Fruit fly (Drosophila melanogaster) whole organism, embryonic: ENCODE data around the gene Vsp37A.

Experiments
- Ada2b ChIP-seq: fragments of 200-800 bp; sonication (Bioruptor generic); IDR thresholded peaks from 2 replicates; pipeline ENCODE4 v1.3.6; 2022; ENCODE audit warnings: missing biosample characterization, missing genetic modification characterization
- Bgb ChIP-seq: fragments of 200-800 bp; sonication (Bioruptor generic); IDR thresholded peaks from 2 replicates; pipeline ENCODE4 v1.3.6; 2022; ENCODE audit warnings: missing biosample characterization, missing genetic modification characterization; ENCODE audit not compliant: partially characterized antibody
- CG11456 ChIP-seq: fragments of 200-800 bp; sonication (Bioruptor generic); IDR thresholded peaks from 3 replicates; pipeline ENCODE4 v1.3.6; 2022; ENCODE audit warnings: missing biosample characterization, missing genetic modification characterization
- CG11696 ChIP-seq: fragments of 200-800 bp; sonication (Bioruptor generic); IDR thresholded peaks from 2 replicates; pipeline ENCODE4 v1.3.6; 2022; ENCODE audit warnings: missing biosample characterization, missing genetic modification characterization
- CG12391 ChIP-seq: fragments of 200-800 bp; sonication (Bioruptor generic); optimal IDR thresholded peaks from 3 replicates; lab custom pipeline; 2018; ENCODE audit warnings: missing biosample characterization, mild to moderate bottlenecking, missing genetic modification characterization, moderate library complexity
- CG12769 ChIP-seq: fragments of 200-800 bp; sonication (Bioruptor generic); optimal IDR thresholded peaks from 2 replicates; lab custom pipeline; 2019; ENCODE audit warnings: missing biosample characterization, mild to moderate bottlenecking, missing genetic modification characterization, moderate library complexity
- CG14860 ChIP-seq: fragments of 200-800 bp; sonication (Bioruptor generic); IDR thresholded peaks from 3 replicates; pipeline ENCODE4 v1.3.6; 2022; ENCODE audit warnings: missing biosample characterization, missing genetic modification characterization; ENCODE audit not compliant: partially characterized antibody
- CG1529 ChIP-seq: fragments of 200-800 bp; sonication (Bioruptor generic); optimal IDR thresholded peaks from 3 replicates; lab custom pipeline; 2018; ENCODE audit warnings: missing biosample characterization, missing genetic modification characterization
- CG15696 ChIP-seq: fragments of 200-800 bp; sonication (Bioruptor generic); optimal IDR thresholded peaks from 2 replicates; lab custom pipeline; 2019; ENCODE audit warnings: missing biosample characterization, mild to moderate bottlenecking, missing genetic modification characterization, moderate library complexity
- CG1603 ChIP-seq: fragments of 200-800 bp; sonication (Bioruptor generic); optimal IDR thresholded peaks from 2 replicates; lab custom pipeline; 2019; ENCODE audit warnings: missing biosample characterization, mild to moderate bottlenecking, missing genetic modification characterization, moderate library complexity
- CG18599 ChIP-seq: fragments of 200-800 bp; sonication (Bioruptor generic); optimal IDR thresholded peaks from 3 replicates; lab custom pipeline; 2017; ENCODE audit warnings: missing biosample characterization, missing genetic modification characterization, mild to moderate bottlenecking, moderate library complexity, missing genetic modification reagents
- CG18619 ChIP-seq: fragments of 200-800 bp; sonication (Bioruptor generic); optimal IDR thresholded peaks from 3 replicates; lab custom pipeline; 2017; ENCODE audit warnings: missing biosample characterization, mild to moderate bottlenecking, missing genetic modification characterization
- CG3163 ChIP-seq: fragments of 200-800 bp; sonication (Bioruptor generic); optimal IDR thresholded peaks from 3 replicates; lab custom pipeline; 2016; ENCODE audit warnings: missing biosample characterization, missing genetic modification characterization
- CG32532 ChIP-seq: fragments of 200-800 bp; sonication (Bioruptor generic); IDR thresholded peaks from 2 replicates; pipeline ENCODE4 v1.3.6; 2022; ENCODE audit warnings: missing biosample characterization, missing genetic modification characterization
- CG42726 ChIP-seq: fragments of 200-800 bp; sonication (Bioruptor generic); IDR thresholded peaks from 2 replicates; pipeline ENCODE4 v1.3.6; 2022; ENCODE audit warnings: missing biosample characterization, missing genetic modification characterization; ENCODE audit not compliant: partially characterized antibody
- CG4360 ChIP-seq: fragments of 200-800 bp; sonication (Bioruptor generic); IDR thresholded peaks from 2 replicates; pipeline ENCODE4 v1.3.6; 2022; ENCODE audit warnings: missing biosample characterization, missing genetic modification characterization
- CG4820 ChIP-seq: fragments of 200-800 bp; sonication (Bioruptor generic); optimal IDR thresholded peaks from 3 replicates; lab custom pipeline; 2016; ENCODE audit warnings: missing biosample characterization, missing genetic modification characterization
- CG4854 ChIP-seq: fragments of 200-800 bp; sonication (Bioruptor generic); optimal IDR thresholded peaks from 2 replicates; lab custom pipeline; 2016; ENCODE audit warnings: missing biosample characterization, missing genetic modification characterization, inconsistent platforms
- CG6654 ChIP-seq: fragments of 200-800 bp; sonication (Bioruptor generic); optimal IDR thresholded peaks from 2 replicates; lab custom pipeline; 2017; ENCODE audit warnings: missing biosample characterization, mild to moderate bottlenecking, missing genetic modification characterization
- CG8359 ChIP-seq: fragments of 200-800 bp; sonication (Bioruptor generic); optimal IDR thresholded peaks from 2 replicates; lab custom pipeline; 2017; ENCODE audit warnings: missing biosample characterization, mild to moderate bottlenecking, missing genetic modification characterization, borderline replicate concordance
- CG8924 ChIP-seq: fragments of 200-800 bp; optimal IDR thresholded peaks from 3 replicates; lab custom pipeline; 2019; ENCODE audit warnings: missing biosample characterization, mild to moderate bottlenecking, missing genetic modification characterization, moderate library complexity
- CG9876 ChIP-seq: fragments of 200-800 bp; sonication (Bioruptor generic); optimal IDR thresholded peaks from 2 replicates; lab custom pipeline; 2016; ENCODE audit warnings: missing biosample characterization, missing genetic modification characterization
- E2f1 ChIP-seq: fragments of 200-800 bp; sonication (Bioruptor generic); IDR thresholded peaks from 2 replicates; pipeline ENCODE4 v1.3.6; 2022; ENCODE audit warnings: missing biosample characterization, missing genetic modification characterization
- ERR ChIP-seq: fragments of 200-800 bp; sonication (Bioruptor generic); optimal IDR thresholded peaks from 2 replicates; lab custom pipeline; 2016; ENCODE audit warnings: missing biosample characterization, missing genetic modification characterization
- GATAe ChIP-seq: fragments of 200-800 bp; sonication (Bioruptor generic); conservative IDR thresholded peaks from 2 replicates; pipeline ENCODE4 v1.3.6; 2022; ENCODE audit warnings: missing biosample characterization, missing genetic modification characterization
- HLH54F ChIP-seq: fragments of 200-800 bp; sonication (Bioruptor generic); optimal IDR thresholded peaks from 3 replicates; lab custom pipeline; 2016; ENCODE audit warnings: missing biosample characterization, missing genetic modification characterization
- Meics ChIP-seq: fragments of 200-800 bp; sonication (Bioruptor generic); optimal IDR thresholded peaks from 2 replicates; lab custom pipeline; 2017; ENCODE audit warnings: missing biosample characterization, mild to moderate bottlenecking, missing genetic modification characterization
- NC2α ChIP-seq: fragments of 200-800 bp; sonication (Bioruptor generic); optimal IDR thresholded peaks from 2 replicates; lab custom pipeline; 2016; ENCODE audit warnings: missing biosample characterization, missing genetic modification characterization
- Poxn ChIP-seq: fragments of 200-800 bp; sonication (Bioruptor generic); IDR thresholded peaks from 2 replicates; pipeline ENCODE4 v1.3.6; 2022; ENCODE audit warnings: missing biosample characterization, missing genetic modification characterization
- Sox102F ChIP-seq: fragments of 200-800 bp; sonication (Bioruptor generic); optimal IDR thresholded peaks from 2 replicates; lab custom pipeline; 2018; ENCODE audit warnings: missing biosample characterization, mild to moderate bottlenecking, missing genetic modification characterization, moderate library complexity
- YL-1 ChIP-seq: fragments of 200-800 bp; sonication (Bioruptor generic); optimal IDR thresholded peaks from 3 replicates; lab custom pipeline; 2017; ENCODE audit warnings: missing biosample characterization, mild to moderate bottlenecking, missing genetic modification characterization
- aop ChIP-seq: fragments of 200-800 bp; sonication (Bioruptor generic); IDR thresholded peaks from 2 replicates; pipeline ENCODE4 v1.3.6; 2022; ENCODE audit warnings: missing biosample characterization, missing genetic modification characterization
- ase ChIP-seq: fragments of 200-800 bp; sonication (Bioruptor generic); IDR thresholded peaks from 3 replicates; pipeline ENCODE4 v1.3.6; 2022; ENCODE audit warnings: missing biosample characterization, missing genetic modification characterization
- bowl ChIP-seq: fragments of 200-800 bp; sonication (Bioruptor generic); IDR thresholded peaks from 2 replicates; pipeline ENCODE4 v1.3.6; 2022; ENCODE audit warnings: missing biosample characterization, missing genetic modification characterization
- cg ChIP-seq: fragments of 200-800 bp; sonication (Bioruptor generic); optimal IDR thresholded peaks from 3 replicates; lab custom pipeline; 2019; ENCODE audit warnings: missing biosample characterization, mild to moderate bottlenecking, missing genetic modification characterization, moderate library complexity
- dimm ChIP-seq: fragments of 200-800 bp; sonication (Bioruptor generic); IDR thresholded peaks from 2 replicates; pipeline ENCODE4 v1.3.6; 2022; ENCODE audit warnings: missing biosample characterization, missing genetic modification characterization
- emc ChIP-seq: fragments of 200-800 bp; sonication (Bioruptor generic); optimal IDR thresholded peaks from 2 replicates; lab custom pipeline; 2016; ENCODE audit warnings: missing biosample characterization, missing genetic modification characterization
- ems ChIP-seq: fragments of 200-800 bp; sonication (Bioruptor generic); optimal IDR thresholded peaks from 3 replicates; lab custom pipeline; 2016; ENCODE audit warnings: missing biosample characterization, missing genetic modification characterization
- gem ChIP-seq: fragments of 200-800 bp; sonication (Bioruptor generic); optimal IDR thresholded peaks from 2 replicates; lab custom pipeline; 2019; ENCODE audit warnings: missing biosample characterization, mild to moderate bottlenecking, missing genetic modification characterization, moderate library complexity
- insv ChIP-seq, 2 experiments: fragments of 200-800 bp; sonication (Bioruptor generic); optimal IDR thresholded peaks; 3 replicates each; lab custom pipeline; 2016 to 2018; ENCODE audit warnings: missing biosample characterization in 2 of 2, missing genetic modification characterization in 2 of 2
- jing ChIP-seq: fragments of 200-800 bp; sonication (Bioruptor generic); optimal IDR thresholded peaks from 2 replicates; lab custom pipeline; 2018; ENCODE audit warnings: missing biosample characterization, mild to moderate bottlenecking, missing genetic modification characterization
- jumu ChIP-seq: fragments of 200-800 bp; sonication (Bioruptor generic); optimal IDR thresholded peaks from 3 replicates; lab custom pipeline; 2016; ENCODE audit warnings: missing biosample characterization, missing genetic modification characterization
- mam ChIP-seq: fragments of 200-800 bp; sonication (Bioruptor generic); optimal IDR thresholded peaks from 3 replicates; lab custom pipeline; 2016; ENCODE audit warnings: missing biosample characterization, missing genetic modification characterization
- mld ChIP-seq: fragments of 200-800 bp; sonication (Bioruptor generic); IDR thresholded peaks from 3 replicates; pipeline ENCODE4 v1.3.6; 2022; ENCODE audit warnings: missing biosample characterization, missing genetic modification characterization; ENCODE audit not compliant: partially characterized antibody
- sob ChIP-seq: fragments of 200-800 bp; sonication (Bioruptor generic); IDR thresholded peaks from 2 replicates; pipeline ENCODE4 v1.3.6; 2022; ENCODE audit warnings: missing biosample characterization, missing genetic modification characterization
- toy ChIP-seq: fragments of 200-800 bp; sonication (Bioruptor generic); IDR thresholded peaks from 2 replicates; pipeline ENCODE4 v1.3.6; 2022; ENCODE audit warnings: missing biosample characterization, missing genetic modification characterization
- zen ChIP-seq: fragments of 200-800 bp; sonication (Bioruptor generic); optimal IDR thresholded peaks from 3 replicates; lab custom pipeline; 2018; ENCODE audit warnings: missing biosample characterization, mild to moderate bottlenecking, missing genetic modification characterization, moderate library complexity

The Vsp37A gene

dm6 chrX:625157-625627 lies 3.9 kb downstream of the Vsp37A start, which contains the start of the genes CG13364 and Hinfp (continued):
- TF ChIP-seq CG18599 (GFP tag; lab: Kevin White, UChicago): no peak
- TF ChIP-seq, all 482 proteins: peak for 75

dm6 chrX:629239-629821 lies 8.0 kb downstream of the Vsp37A start, which contains the start of the genes RpL36 and Mybbp1A:
Gene RpL36, minus strand, starts transcription at chrX:629483.
Gene Mybbp1A, plus strand, starts transcription at chrX:629773.
- TF ChIP-seq mld (GFP tag; lab: Robert Waterston, UW) (peak; percentile 64; the same call in 2 of the 3 replicates), aop (GFP tag; lab: Robert Waterston, UW) (no peak), mam (GFP tag; lab: Kevin White, UChicago) (peak; percentile 75), CG42726 (GFP tag; lab: Robert Waterston, UW) (peak; percentile 90), jumu (peak; percentile 25), insv (GFP tag; optimal IDR thresholded peaks at IDR 0.05; lab: Kevin White, UChicago) (peak in 1 of 2 experiments; percentile 63), CG4820 (GFP tag; lab: Kevin White, UChicago) (peak; percentile 47), ERR (peak; percentile 34), CG32532 (peak; percentile 83), CG9876 (peak; percentile 78), E2f1 (GFP tag; lab: Robert Waterston, UW) (peak; percentile 57; the same call in 1 of the 2 replicates), CG8359 (GFP tag; lab: Kevin White, UChicago) (peak; percentile 8), CG12391 (tag; lab: Kevin White, UChicago) (peak; percentile 70), CG15696 (tag; lab: Kevin White, UChicago) (no peak), CG6654 (GFP tag; lab: Kevin White, UChicago) (no peak), CG1603 (tag; lab: Kevin White, UChicago) (peak; percentile 89), CG14860 (GFP tag; lab: Robert Waterston, UW) (peak; percentile 89), YL-1 (peak; percentile 84), cg (peak; percentile 62), CG4854 (peak; percentile 27), CG1529 (peak; percentile 23), HLH54F (GFP tag; lab: Kevin White, UChicago) (peak; percentile 80), CG3163 (GFP tag; lab: Kevin White, UChicago) (peak; percentile 79), zen (tag; lab: Kevin White, UChicago) (peak; percentile 29), emc (GFP tag; lab: Kevin White, UChicago) (peak; percentile 80), Poxn (0 out of 2 replicates have a peak, but pooled peaks have one; percentile 23), jing (GFP tag; lab: Kevin White, UChicago) (no peak), sob (peak; percentile 80), CG11696 (0 out of 2 replicates have a peak, but pooled peaks have one; percentile 6), Ada2b (GFP tag; lab: Robert Waterston, UW) (0 out of 2 replicates have a peak, but pooled peaks have one; percentile 16), dimm (no peak), toy (GFP tag; lab: Robert Waterston, UW) (0 out of 2 replicates have a peak, but pooled peaks have one; percentile 28), ase (GFP tag; lab: Robert Waterston, UW) (peak; percentile 56; the same call in 2 of the 3 replicates), CG11456 (GFP tag; lab: Robert Waterston, UW) (peak; percentile 79; the same call in 2 of the 3 replicates), Meics (GFP tag; lab: Kevin White, UChicago) (peak; percentile 87), CG8924 (tag; lab: Kevin White, UChicago) (peak; percentile 39), ems (peak; percentile 72), bowl (GFP tag; lab: Robert Waterston, UW) (0 out of 2 replicates have a peak, but pooled peaks have one; percentile 30), gem (tag; lab: Kevin White, UChicago) (no peak), NC2α (GFP tag; lab: Kevin White, UChicago) (peak; percentile 61), Sox102F (GFP tag; lab: Kevin White, UChicago) (no peak), CG12769 (tag; lab: Kevin White, UChicago) (no peak), Bgb (peak; percentile 87), CG18619 (peak; percentile 85), GATAe (GFP tag; lab: Robert Waterston, UW) (no peak), CG4360 (GFP tag; lab: Robert Waterston, UW) (no peak)
